Worm (Caenorhabditis elegans) whole organism, L3 larva: ENCODE data around the gene F17C11.12.

Source experiments
- R02D3.7 ChIP-seq: fragments of 150-350 bp; optimal IDR thresholded peaks from 2 replicates; lab custom pipeline; 2014; ENCODE audit warnings: missing biosample characterization, missing genetic modification characterization
- ZK546.5 ChIP-seq: sonication (generic microtip); optimal IDR thresholded peaks from 2 replicates; lab custom pipeline; 2017; ENCODE audit warnings: missing biosample characterization, missing genetic modification characterization
- aly-2 ChIP-seq: fragments of 150-350 bp; optimal IDR thresholded peaks from 2 replicates; lab custom pipeline; 2014; ENCODE audit warnings: missing biosample characterization, missing genetic modification characterization
- ama-1 ChIP-seq: fragments of 150-350 bp; optimal IDR thresholded peaks from 2 replicates; lab custom pipeline; 2018
- ceh-16 ChIP-seq: sonication (generic microtip); optimal IDR thresholded peaks from 2 replicates; lab custom pipeline; 2017; ENCODE audit warnings: missing biosample characterization, missing genetic modification characterization
- ceh-28 ChIP-seq: fragments of 150-350 bp; optimal IDR thresholded peaks from 2 replicates; lab custom pipeline; 2014; ENCODE audit warnings: missing biosample characterization, missing genetic modification reagents, missing genetic modification characterization
- ceh-82 ChIP-seq: fragments of 150-350 bp; optimal IDR thresholded peaks from 2 replicates; lab custom pipeline; 2014; ENCODE audit warnings: missing biosample characterization, missing genetic modification characterization
- ceh-9 ChIP-seq: sonication (generic microtip); optimal IDR thresholded peaks from 2 replicates; lab custom pipeline; 2018; ENCODE audit warnings: missing biosample characterization, missing genetic modification characterization
- daf-12 ChIP-seq: fragments of 150-350 bp; optimal IDR thresholded peaks from 2 replicates; lab custom pipeline; 2014; ENCODE audit warnings: missing biosample characterization, missing genetic modification reagents, missing genetic modification characterization
- egl-27 ChIP-seq: sonication (generic microtip); optimal IDR thresholded peaks from 4 replicates; lab custom pipeline; 2017; ENCODE audit warnings: missing biosample characterization, missing genetic modification reagents, missing genetic modification characterization
- egl-5 ChIP-seq: fragments of 150-350 bp; optimal IDR thresholded peaks from 2 replicates; lab custom pipeline; 2017; ENCODE audit warnings: missing biosample characterization, missing genetic modification reagents, missing genetic modification characterization, inconsistent platforms
- elt-1 ChIP-seq: fragments of 150-350 bp; optimal IDR thresholded peaks from 2 replicates; lab custom pipeline; 2014; ENCODE audit warnings: missing biosample characterization, missing genetic modification characterization
- elt-2 ChIP-seq: sonication (generic microtip); optimal IDR thresholded peaks from 2 replicates; lab custom pipeline; 2016; ENCODE audit warnings: missing genetic modification reagents, mild to moderate bottlenecking, missing genetic modification characterization, missing compliant biosample characterization
- elt-3 ChIP-seq, 3 experiments: fragments of 150-350 bp in 1 of 3; sonication (generic microtip) in 2 of 3; optimal IDR thresholded peaks; 2 replicates in 2 of 3; 4 replicates in 1 of 3; lab custom pipeline; 2014 to 2017; ENCODE audit warnings: missing biosample characterization in 3 of 3, missing genetic modification characterization in 3 of 3
- eor-1 ChIP-seq, 2 experiments: fragments of 150-350 bp; optimal IDR thresholded peaks; 2 replicates each; lab custom pipeline; 2014 to 2018; ENCODE audit warnings: missing biosample characterization in 2 of 2, missing genetic modification characterization in 2 of 2
- fkh-10 ChIP-seq: sonication (generic microtip); optimal IDR thresholded peaks from 2 replicates; lab custom pipeline; 2017; ENCODE audit warnings: missing biosample characterization, missing genetic modification reagents, missing genetic modification characterization
- fkh-2 ChIP-seq: fragments of 150-350 bp; optimal IDR thresholded peaks from 2 replicates; lab custom pipeline; 2014; ENCODE audit warnings: missing biosample characterization, missing genetic modification reagents, missing genetic modification characterization
- hmg-11 ChIP-seq: sonication (generic microtip); optimal IDR thresholded peaks from 2 replicates; lab custom pipeline; 2016; ENCODE audit warnings: missing genetic modification characterization, missing compliant biosample characterization
- jun-1 ChIP-seq: fragments of 150-350 bp; optimal IDR thresholded peaks from 2 replicates; lab custom pipeline; 2014; ENCODE audit warnings: missing biosample characterization, missing genetic modification reagents, missing genetic modification characterization
- lin-15B ChIP-seq: fragments of 150-350 bp; optimal IDR thresholded peaks from 2 replicates; lab custom pipeline; 2014; ENCODE audit warnings: missing biosample characterization, missing genetic modification characterization
- lin-39 ChIP-seq: fragments of 150-350 bp; optimal IDR thresholded peaks from 2 replicates; lab custom pipeline; 2018; ENCODE audit warnings: missing biosample characterization, missing genetic modification reagents, missing genetic modification characterization
- lsy-12 ChIP-seq: sonication (generic microtip); optimal IDR thresholded peaks from 2 replicates; lab custom pipeline; 2016; ENCODE audit warnings: mild to moderate bottlenecking, missing genetic modification characterization, missing compliant biosample characterization
- mdl-1 ChIP-seq: fragments of 150-350 bp; optimal IDR thresholded peaks from 2 replicates; lab custom pipeline; 2014; ENCODE audit warnings: missing biosample characterization, missing genetic modification characterization
- mml-1 ChIP-seq: fragments of 150-350 bp; sonication (generic microtip); optimal IDR thresholded peaks from 3 replicates; lab custom pipeline; 2014; ENCODE audit warnings: missing biosample characterization, missing genetic modification characterization
- nfya-1 ChIP-seq: sonication (generic microtip); optimal IDR thresholded peaks from 2 replicates; lab custom pipeline; 2017; ENCODE audit warnings: missing genetic modification characterization, mild to moderate bottlenecking, missing compliant biosample characterization, antibody characterized with exemption, moderate library complexity; ENCODE audit not compliant: insufficient read depth
- nhr-11 ChIP-seq: fragments of 150-350 bp; optimal IDR thresholded peaks from 2 replicates; lab custom pipeline; 2014; ENCODE audit warnings: missing biosample characterization, missing genetic modification characterization
- nhr-12 ChIP-seq: fragments of 150-350 bp; optimal IDR thresholded peaks from 2 replicates; lab custom pipeline; 2014; ENCODE audit warnings: missing biosample characterization, missing genetic modification characterization
- nhr-23 ChIP-seq: fragments of 150-350 bp; optimal IDR thresholded peaks from 2 replicates; lab custom pipeline; 2014; ENCODE audit warnings: missing biosample characterization, missing genetic modification reagents, missing genetic modification characterization
- nhr-25 ChIP-seq: sonication (generic microtip); optimal IDR thresholded peaks from 2 replicates; lab custom pipeline; 2017; ENCODE audit warnings: missing biosample characterization, missing genetic modification characterization
- nhr-28 ChIP-seq: fragments of 150-350 bp; optimal IDR thresholded peaks from 2 replicates; lab custom pipeline; 2014; ENCODE audit warnings: missing biosample characterization, missing genetic modification characterization
- nhr-43 ChIP-seq: sonication (generic microtip); optimal IDR thresholded peaks from 2 replicates; lab custom pipeline; 2016; ENCODE audit warnings: mild to moderate bottlenecking, missing genetic modification characterization, missing compliant biosample characterization; ENCODE audit not compliant: poor library complexity, severe bottlenecking
- nhr-67 ChIP-seq: fragments of 150-350 bp; optimal IDR thresholded peaks from 2 replicates; lab custom pipeline; 2014; ENCODE audit warnings: missing biosample characterization, missing genetic modification characterization
- nhr-76 ChIP-seq: fragments of 150-350 bp; sonication (generic microtip); optimal IDR thresholded peaks from 5 replicates; lab custom pipeline; 2014; ENCODE audit warnings: missing biosample characterization, missing genetic modification characterization
- nhr-77 ChIP-seq: fragments of 150-350 bp; optimal IDR thresholded peaks from 2 replicates; lab custom pipeline; 2014; ENCODE audit warnings: missing biosample characterization, missing genetic modification characterization
- pha-4 ChIP-seq: fragments of 150-350 bp; optimal IDR thresholded peaks from 2 replicates; lab custom pipeline; 2014; ENCODE audit warnings: missing biosample characterization, missing genetic modification reagents, missing genetic modification characterization
- pqm-1 ChIP-seq: fragments of 150-350 bp; optimal IDR thresholded peaks from 2 replicates; lab custom pipeline; 2017; ENCODE audit warnings: missing biosample characterization, missing genetic modification characterization, inconsistent platforms
- sea-2 ChIP-seq: fragments of 150-350 bp; sonication (generic microtip); optimal IDR thresholded peaks from 4 replicates; lab custom pipeline; 2014; ENCODE audit warnings: missing biosample characterization, missing genetic modification reagents, missing genetic modification characterization
- skn-1 ChIP-seq: fragments of 150-350 bp; optimal IDR thresholded peaks from 2 replicates; lab custom pipeline; 2014; ENCODE audit warnings: missing biosample characterization, missing genetic modification characterization
- snpc-4 ChIP-seq: fragments of 150-350 bp; optimal IDR thresholded peaks from 2 replicates; lab custom pipeline; 2014; ENCODE audit warnings: missing biosample characterization, missing genetic modification characterization
- tbx-2 ChIP-seq: sonication (generic microtip); optimal IDR thresholded peaks from 2 replicates; lab custom pipeline; 2016; ENCODE audit warnings: mild to moderate bottlenecking, missing genetic modification characterization, missing compliant biosample characterization
- unc-39 ChIP-seq: sonication (generic microtip); optimal IDR thresholded peaks from 4 replicates; lab custom pipeline; 2017; ENCODE audit warnings: missing biosample characterization, missing genetic modification characterization
- unc-62 ChIP-seq: fragments of 150-350 bp; sonication (generic microtip); optimal IDR thresholded peaks from 4 replicates; lab custom pipeline; 2014; ENCODE audit warnings: missing biosample characterization, missing genetic modification reagents, missing genetic modification characterization
- zag-1 ChIP-seq: fragments of 150-350 bp; optimal IDR thresholded peaks from 2 replicates; lab custom pipeline; 2014; ENCODE audit warnings: missing biosample characterization, missing genetic modification characterization
- ztf-11 ChIP-seq: fragments of 150-350 bp; optimal IDR thresholded peaks from 2 replicates; lab custom pipeline; 2014; ENCODE audit warnings: missing biosample characterization, missing genetic modification characterization
- ztf-4 ChIP-seq: fragments of 150-350 bp; optimal IDR thresholded peaks from 2 replicates; lab custom pipeline; 2014; ENCODE audit warnings: missing biosample characterization, missing genetic modification characterization

F17C11.12 gene

DNA sequence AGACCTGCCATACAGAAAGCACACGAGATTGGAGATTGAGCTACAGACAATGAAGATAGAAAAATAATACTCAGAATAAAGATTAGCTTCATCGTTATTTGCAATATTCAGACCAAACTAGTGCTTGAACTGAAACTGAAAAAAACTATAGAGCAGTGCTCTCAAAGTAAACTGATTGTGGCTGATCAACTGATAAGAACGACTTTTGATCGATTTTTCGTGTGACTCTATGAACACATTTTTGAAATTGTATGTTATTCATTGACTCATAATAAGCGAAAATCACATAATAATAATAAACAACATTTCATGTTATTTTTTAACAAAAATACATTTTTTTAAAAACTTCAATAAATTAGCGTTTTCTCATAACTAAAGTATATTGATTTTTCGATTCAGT lies 35.6 kb downstream of the F17C11.12 start, which contains the start of gene spp-16:
spp-16 (minus strand) TSS at position 179 of the 400 bp plus-strand sequence.
- TF ChIP-seq pqm-1 (peak; percentile 25), elt-2 (tag; lab: Kevin White, UChicago) (peak; percentile 56), lin-15B (tag; lab: Kevin White, UChicago) (no peak), fkh-2 (tag; lab: Kevin White, UChicago) (no peak)
- TF ChIP-seq, all 47 proteins: peak for 2

DNA sequence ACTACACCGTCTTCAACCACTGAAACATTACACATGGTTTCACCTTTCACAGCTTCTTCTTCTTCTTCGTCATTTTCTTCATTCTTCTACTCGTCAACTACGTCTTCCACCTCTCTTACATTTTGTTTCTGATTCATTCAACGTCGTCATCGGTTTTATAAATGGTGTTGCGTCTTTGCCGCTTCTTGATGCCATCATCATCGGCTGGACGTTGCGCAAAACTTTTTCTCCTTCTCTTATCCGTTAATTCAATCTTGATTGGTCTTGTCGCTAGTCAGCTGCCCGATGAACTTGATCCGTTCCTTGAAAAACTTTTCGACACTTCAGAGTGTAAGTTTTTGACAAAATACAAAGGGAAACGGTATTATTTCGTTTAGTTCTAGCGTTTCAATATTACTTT lies 38.1 kb downstream of the F17C11.12 start:
- TF ChIP-seq pqm-1 (no peak), nhr-25 (tag; lab: Kevin White, UChicago) (peak; percentile 54), mml-1 (tag; lab: Kevin White, UChicago) (no peak), nhr-43 (tag; lab: Kevin White, UChicago) (no peak), elt-1 (tag; lab: Kevin White, UChicago) (peak; percentile 29), ztf-4 (tag; lab: Kevin White, UChicago) (no peak), nhr-76 (tag; lab: Kevin White, UChicago) (no peak)

DNA sequence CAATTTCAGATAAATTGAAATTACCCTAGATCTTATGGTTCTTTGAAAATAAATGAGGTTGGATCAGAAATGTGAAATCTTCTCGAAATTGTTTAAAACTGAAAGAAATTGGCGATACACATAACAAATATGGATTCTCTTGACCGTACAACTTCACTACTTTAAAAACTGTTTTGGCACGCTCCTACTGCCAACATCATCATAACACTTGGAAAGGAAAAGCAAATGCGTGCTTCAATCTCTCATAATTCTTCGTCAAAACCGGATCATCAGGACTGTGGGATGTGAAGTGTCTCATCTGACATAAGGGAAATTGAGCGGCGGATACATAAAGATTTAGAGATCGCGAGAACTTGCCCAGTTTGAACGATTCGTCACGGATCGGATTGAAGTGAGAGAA lies 38.6 kb downstream of the F17C11.12 start, which contains the start of gene F32D8.7:
F32D8.7 (plus strand) TSS at position 329 of the 400 bp plus-strand sequence.
- TF ChIP-seq ama-1 (lab: Kevin White, UChicago): no peak
- TF ChIP-seq nhr-23 (tag; lab: Kevin White, UChicago): peak; percentile 1
- TF ChIP-seq, all 47 proteins: peak for 1

DNA sequence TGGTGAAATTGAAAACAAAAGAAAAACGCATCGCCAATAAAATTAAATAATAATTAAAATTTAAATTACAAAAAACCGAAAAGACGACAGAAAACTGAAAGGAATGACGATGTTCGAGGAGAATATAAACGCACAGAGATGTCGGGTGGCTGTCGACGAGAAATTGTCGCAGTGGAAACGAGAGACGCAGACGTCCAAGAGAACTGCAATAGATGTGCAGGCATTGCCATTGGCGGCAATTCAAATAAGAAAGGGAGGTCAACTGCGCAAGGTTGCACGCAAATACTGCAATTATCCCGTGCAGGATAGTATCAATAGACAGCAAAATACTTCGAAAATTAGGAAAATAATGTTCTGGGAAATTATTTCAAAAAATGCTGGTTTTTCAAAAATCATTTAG lies 39.5 kb downstream of the F17C11.12 start:
- TF ChIP-seq unc-39 (no peak), nhr-43 (tag; lab: Kevin White, UChicago) (peak; percentile 99), nhr-28 (peak; percentile 81), ztf-11 (tag; lab: Kevin White, UChicago) (no peak), lsy-12 (peak; percentile 99), unc-62 (GFP tag; lab: Kevin White, UChicago) (peak; percentile 91), nhr-77 (tag; lab: Kevin White, UChicago) (peak; percentile 95), eor-1 (tag; optimal IDR thresholded peaks at IDR 0.05; lab: Kevin White, UChicago) (peak in 1 of 2 experiments; percentile 9), jun-1 (tag; lab: Kevin White, UChicago) (peak; percentile 97), snpc-4 (tag; lab: Kevin White, UChicago) (peak; percentile 96), ceh-28 (tag; lab: Kevin White, UChicago) (peak; percentile 95), elt-1 (tag; lab: Kevin White, UChicago) (peak; percentile 92), elt-3 (tag; optimal IDR thresholded peaks at IDR 0.05; lab: Kevin White, UChicago) (peak; percentile 67 to 96 (median 72)), nhr-12 (tag; lab: Kevin White, UChicago) (no peak), daf-12 (tag; lab: Kevin White, UChicago) (peak; percentile 65), nhr-76 (tag; lab: Kevin White, UChicago) (peak; percentile 87), sea-2 (GFP tag; lab: Kevin White, UChicago) (peak; percentile 53), egl-5 (tag; lab: Kevin White, UChicago) (peak; percentile 97), ceh-82 (peak; percentile 96), nhr-11 (tag; lab: Kevin White, UChicago) (peak; percentile 96), ZK546.5 (tag; lab: Kevin White, UChicago) (peak; percentile 100), pqm-1 (peak; percentile 92), hmg-11 (peak; percentile 95), aly-2 (tag; lab: Kevin White, UChicago) (peak; percentile 79), fkh-2 (tag; lab: Kevin White, UChicago) (peak; percentile 59), nhr-23 (tag; lab: Kevin White, UChicago) (peak; percentile 100), R02D3.7 (tag; lab: Kevin White, UChicago) (peak; percentile 94), lin-15B (tag; lab: Kevin White, UChicago) (peak; percentile 99), nhr-67 (peak; percentile 48), ama-1 (lab: Kevin White, UChicago) (peak; percentile 91), nhr-25 (tag; lab: Kevin White, UChicago) (peak; percentile 100), elt-2 (tag; lab: Kevin White, UChicago) (peak; percentile 93), ceh-9 (tag; lab: Kevin White, UChicago) (peak; percentile 11), tbx-2 (tag; lab: Kevin White, UChicago) (peak; percentile 96), ceh-16 (tag; lab: Kevin White, UChicago) (peak; percentile 28), ztf-4 (tag; lab: Kevin White, UChicago) (peak; percentile 90), lin-39 (peak; percentile 98), fkh-10 (GFP tag; lab: Kevin White, UChicago) (peak; percentile 91), mdl-1 (peak; percentile 69), skn-1 (peak; percentile 95), mml-1 (tag; lab: Kevin White, UChicago) (no peak), zag-1 (peak; percentile 89), egl-27 (tag; lab: Kevin White, UChicago) (peak; percentile 74), pha-4 (tag; lab: Kevin White, UChicago) (peak; percentile 99), nfya-1 (tag; lab: Kevin White, UChicago) (peak; percentile 98)
